Worm (Caenorhabditis elegans): ENCODE results near the gene clec-265.

ce11 chrX:3059299-3059698, 27.7 kb downstream of the clec-265 start, which contains the start of gene rsef-1:
- no peak for TF ChIP-seq flt-1 (GFP tag; IDR thresholded peaks at IDR 0.05)
- no peak for TF ChIP-seq ama-1 (optimal IDR thresholded peaks at IDR 0.05)
